Worm (Caenorhabditis elegans) whole organism, L4 larva: ENCODE results near the gene fbxc-23.

Source experiments
- D1046.2 ChIP-seq: fragments of 200-800 bp; sonication (Bioruptor generic); IDR thresholded peaks from 2 replicates; pipeline ENCODE4 v1.3.6; 2022; ENCODE audit warnings: missing genetic modification characterization, missing compliant biosample characterization
- R02D3.7 ChIP-seq: fragments of 150-350 bp; sonication (generic microtip); optimal IDR thresholded peaks from 3 replicates; lab custom pipeline; 2014; ENCODE audit warnings: missing biosample characterization, missing genetic modification characterization
- ZK337.2 ChIP-seq: fragments of 200-800 bp; sonication (Bioruptor generic); IDR thresholded peaks from 2 replicates; pipeline ENCODE4 v1.3.6; 2022; ENCODE audit warnings: missing genetic modification reagents, missing genetic modification characterization, missing compliant biosample characterization
- aha-1 ChIP-seq: fragments of 150-350 bp; peaks from one replicate; lab custom pipeline; 2014; ENCODE audit warnings: missing biosample characterization, missing genetic modification characterization
- ceh-62 ChIP-seq: sonication (generic microtip); optimal IDR thresholded peaks from 2 replicates; lab custom pipeline; 2017; ENCODE audit warnings: missing biosample characterization, missing genetic modification characterization
- ceh-82 ChIP-seq: sonication (generic microtip); optimal IDR thresholded peaks from 2 replicates; lab custom pipeline; 2017; ENCODE audit warnings: missing biosample characterization, missing genetic modification characterization
- ctbp-1 ChIP-seq: fragments of 200-800 bp; sonication (Bioruptor generic); IDR thresholded peaks from 2 replicates; pipeline ENCODE4 v1.3.6; 2022; ENCODE audit warnings: missing genetic modification reagents, missing genetic modification characterization, missing compliant biosample characterization
- daf-12 ChIP-seq: fragments of 150-350 bp; optimal IDR thresholded peaks from 2 replicates; lab custom pipeline; 2014; ENCODE audit warnings: missing biosample characterization, missing genetic modification reagents, missing genetic modification characterization
- daf-16 ChIP-seq, 3 experiments: sonication (generic microtip); optimal IDR thresholded peaks; 2 replicates each; lab custom pipeline; 2016 to 2017; ENCODE audit warnings: missing genetic modification characterization in 3 of 3, missing genetic modification reagents in 3 of 3, mild to moderate bottlenecking in 2 of 3, missing compliant biosample characterization in 2 of 3, missing biosample characterization in 1 of 3, moderate library complexity in 1 of 3
- dmd-8 ChIP-seq: fragments of 200-800 bp; sonication (Bioruptor generic); IDR thresholded peaks from 2 replicates; pipeline ENCODE4 v1.3.6; 2022; ENCODE audit warnings: missing genetic modification characterization, missing compliant biosample characterization
- dmd-9 ChIP-seq: fragments of 200-800 bp; sonication (Bioruptor generic); IDR thresholded peaks from 2 replicates; pipeline ENCODE4 v1.3.6; 2022; ENCODE audit warnings: missing genetic modification reagents, missing genetic modification characterization, missing compliant biosample characterization
- dpl-1 ChIP-seq: fragments of 150-350 bp; optimal IDR thresholded peaks from 2 replicates; lab custom pipeline; 2014; ENCODE audit warnings: missing biosample characterization, missing genetic modification reagents, missing genetic modification characterization
- duxl-1 ChIP-seq: sonication (generic microtip); optimal IDR thresholded peaks from 2 replicates; lab custom pipeline; 2016; ENCODE audit warnings: mild to moderate bottlenecking, missing genetic modification characterization, moderate library complexity, missing compliant biosample characterization; ENCODE audit not compliant: poor library complexity
- dve-1 ChIP-seq: sonication (generic microtip); optimal IDR thresholded peaks from 2 replicates; lab custom pipeline; 2017; ENCODE audit warnings: antibody characterized with exemption, mild to moderate bottlenecking, missing genetic modification characterization, missing compliant biosample characterization; ENCODE audit not compliant: insufficient read depth
- hlh-11 ChIP-seq: fragments of 200-800 bp; sonication (Bioruptor generic); optimal IDR thresholded peaks from 2 replicates; lab custom pipeline; 2018; ENCODE audit warnings: mild to moderate bottlenecking, missing genetic modification characterization, missing compliant biosample characterization
- lim-7 ChIP-seq: fragments of 200-800 bp; sonication (Bioruptor generic); IDR thresholded peaks from 2 replicates; pipeline ENCODE4 v1.3.6; 2022; ENCODE audit warnings: missing genetic modification characterization, missing compliant biosample characterization
- lin-1 ChIP-seq: fragments of 200-800 bp; sonication (Bioruptor generic); IDR thresholded peaks from 2 replicates; pipeline ENCODE4 v1.3.6; 2022; ENCODE audit warnings: missing genetic modification reagents, missing genetic modification characterization, missing compliant biosample characterization
- lin-39 ChIP-seq: fragments of 150-350 bp; optimal IDR thresholded peaks from 2 replicates; lab custom pipeline; 2014; ENCODE audit warnings: missing biosample characterization, missing genetic modification reagents, missing genetic modification characterization
- lsy-2 ChIP-seq, 2 experiments: fragments of 150-350 bp in 1 of 2; sonication (generic microtip) in 1 of 2; optimal IDR thresholded peaks; 2 replicates each; lab custom pipeline; 2014 to 2017; ENCODE audit warnings: missing biosample characterization in 2 of 2, missing genetic modification characterization in 2 of 2
- madf-5 ChIP-seq, 2 experiments: fragments of 200-800 bp; sonication (Bioruptor generic); IDR thresholded peaks; 2 replicates each; pipeline ENCODE4 v1.3.6; 2022; ENCODE audit warnings: missing compliant biosample characterization in 2 of 2, missing genetic modification characterization in 2 of 2
- mdl-1 ChIP-seq, 2 experiments: fragments of 150-350 bp in 1 of 2; sonication (generic microtip) in 1 of 2; optimal IDR thresholded peaks; 2 replicates each; lab custom pipeline; 2014 to 2017; ENCODE audit warnings: missing biosample characterization in 2 of 2, missing genetic modification characterization in 2 of 2
- mes-2 ChIP-seq: sonication (generic microtip); optimal IDR thresholded peaks from 2 replicates; lab custom pipeline; 2016; ENCODE audit warnings: missing genotype, mild to moderate bottlenecking, missing genetic modification characterization, missing compliant biosample characterization; ENCODE audit not compliant: poor library complexity, severe bottlenecking
- mxl-3 ChIP-seq: fragments of 200-800 bp; sonication (Bioruptor generic); optimal IDR thresholded peaks from 2 replicates; lab custom pipeline; 2018; ENCODE audit warnings: mild to moderate bottlenecking, missing genetic modification characterization, missing compliant biosample characterization
- nhr-10 ChIP-seq: fragments of 150-350 bp; optimal IDR thresholded peaks from 2 replicates; lab custom pipeline; 2014; ENCODE audit warnings: missing biosample characterization, missing genetic modification characterization
- nhr-111 ChIP-seq: fragments of 200-800 bp; sonication (Bioruptor generic); optimal IDR thresholded peaks from 2 replicates; lab custom pipeline; 2018; ENCODE audit warnings: mild to moderate bottlenecking, missing genetic modification characterization, missing compliant biosample characterization
- nhr-237 ChIP-seq: sonication (generic microtip); optimal IDR thresholded peaks from 2 replicates; lab custom pipeline; 2017; ENCODE audit warnings: missing biosample characterization, missing genetic modification characterization
- nhr-41 ChIP-seq: fragments of 200-800 bp; sonication (Bioruptor generic); IDR thresholded peaks from 2 replicates; pipeline ENCODE4 v1.3.6; 2022; ENCODE audit warnings: missing genetic modification reagents, missing genetic modification characterization, missing compliant biosample characterization
- nhr-48 ChIP-seq: sonication (generic microtip); optimal IDR thresholded peaks from 2 replicates; lab custom pipeline; 2016; ENCODE audit warnings: mild to moderate bottlenecking, missing genetic modification characterization, missing compliant biosample characterization
- nhr-6 ChIP-seq: fragments of 150-350 bp; optimal IDR thresholded peaks from 2 replicates; lab custom pipeline; 2014; ENCODE audit warnings: missing biosample characterization, missing genetic modification characterization
- pha-4 ChIP-seq, 2 experiments: fragments of 150-350 bp in 1 of 2; fragments of 200-800 bp in 1 of 2; sonication (Bioruptor generic) in 1 of 2; IDR thresholded peaks in 1 of 2; optimal IDR thresholded peaks in 1 of 2; 2 replicates each; pipeline versions ENCODE4 v1.3.6 to Lab custom; 2014 to 2022; ENCODE audit warnings: missing genetic modification characterization in 2 of 2, missing genetic modification reagents in 2 of 2, missing biosample characterization in 1 of 2, missing compliant biosample characterization in 1 of 2
- rbr-2 ChIP-seq: sonication (generic microtip); optimal IDR thresholded peaks from 2 replicates; lab custom pipeline; 2016; ENCODE audit warnings: missing genotype, missing genetic modification characterization, missing compliant biosample characterization
- snpc-1.2 ChIP-seq: fragments of 200-800 bp; sonication (Bioruptor generic); IDR thresholded peaks from 2 replicates; pipeline ENCODE4 v1.3.6; 2022; ENCODE audit warnings: missing genetic modification reagents, missing genetic modification characterization, missing compliant biosample characterization
- snpc-4 ChIP-seq: fragments of 150-350 bp; optimal IDR thresholded peaks from 2 replicates; lab custom pipeline; 2014; ENCODE audit warnings: missing biosample characterization, missing genetic modification characterization
- tag-97 ChIP-seq: fragments of 200-800 bp; sonication (Bioruptor generic); IDR thresholded peaks from 2 replicates; pipeline ENCODE4 v1.3.6; 2022; ENCODE audit warnings: missing genetic modification characterization, missing compliant biosample characterization
- tra-1 ChIP-seq: fragments of 200-800 bp; sonication (Bioruptor generic); IDR thresholded peaks from 2 replicates; pipeline ENCODE4 v1.3.6; 2022; ENCODE audit warnings: missing genetic modification reagents, missing genetic modification characterization, missing compliant biosample characterization
- unc-39 ChIP-seq: sonication (generic microtip); optimal IDR thresholded peaks from 2 replicates; lab custom pipeline; 2017; ENCODE audit warnings: missing biosample characterization, missing genetic modification characterization
- vab-7 ChIP-seq: fragments of 200-800 bp; sonication (Bioruptor generic); IDR thresholded peaks from 2 replicates; pipeline ENCODE4 v1.3.6; 2022; ENCODE audit warnings: missing genetic modification reagents, missing genetic modification characterization, missing compliant biosample characterization
- zip-2 ChIP-seq: fragments of 150-350 bp; optimal IDR thresholded peaks from 2 replicates; lab custom pipeline; 2014; ENCODE audit warnings: missing biosample characterization, missing genetic modification characterization

fbxc-23 gene

ce11 chrII:13609655-13610054 lies 13.3 kb upstream of the fbxc-23 start, which contains the start of gene gst-20 (continued):
- TF ChIP-seq nhr-41 (GFP tag; lab: Robert Waterston, UW) (no peak), ceh-82 (tag; lab: Kevin White, UChicago) (no peak), snpc-1.2 (GFP tag; lab: Robert Waterston, UW) (no peak), ceh-62 (tag; lab: Kevin White, UChicago) (no peak), lim-7 (no peak), lin-39 (tag; lab: Kevin White, UChicago) (no peak), mes-2 (tag; lab: Kevin White, UChicago) (no peak), nhr-48 (tag; lab: Kevin White, UChicago) (peak; percentile 53), nhr-6 (tag; lab: Kevin White, UChicago) (peak; percentile 22), zip-2 (tag; lab: Kevin White, UChicago) (no peak), madf-5 (GFP tag; IDR thresholded peaks at IDR 0.05; lab: Robert Waterston, UW) (no peak), nhr-111 (GFP tag; lab: Kevin White, UChicago) (no peak), lsy-2 (tag; optimal IDR thresholded peaks at IDR 0.05; lab: Kevin White, UChicago) (peak in 1 of 2 experiments; percentile 18), ctbp-1 (GFP tag; lab: Robert Waterston, UW) (no peak), tag-97 (GFP tag; lab: Robert Waterston, UW) (no peak), dpl-1 (GFP tag; lab: Kevin White, UChicago) (peak; percentile 32), ZK337.2 (GFP tag; lab: Robert Waterston, UW) (no peak), dve-1 (tag; lab: Kevin White, UChicago) (peak; percentile 75), hlh-11 (tag; lab: Kevin White, UChicago) (peak; percentile 78), vab-7 (no peak), daf-16 (GFP tag; optimal IDR thresholded peaks at IDR 0.05; lab: Kevin White, UChicago) (no peak), daf-16 (tag; optimal IDR thresholded peaks at IDR 0.05; lab: Kevin White, UChicago) (peak; percentile 84), D1046.2 (GFP tag; lab: Robert Waterston, UW) (no peak), mxl-3 (GFP tag; lab: Kevin White, UChicago) (peak; percentile 100), tra-1 (GFP tag; lab: Robert Waterston, UW) (no peak)

ce11 chrII:13600904-13601303 lies 4.5 kb upstream of the fbxc-23 start, which contains the start of gene csp-1:
TSS of gene csp-1 (plus strand) at chrII:13601204.
- TF ChIP-seq dmd-8 (GFP tag; lab: Robert Waterston, UW), result no peak
- TF ChIP-seq snpc-4 (tag; lab: Kevin White, UChicago), result no peak
- TF ChIP-seq nhr-10 (tag; lab: Kevin White, UChicago), result no peak
- no peak for TF ChIP-seq R02D3.7 (tag; lab: Kevin White, UChicago)

ce11 chrII:13595279-13595678 lies 1.1 kb downstream of the fbxc-23 start:
- TF ChIP-seq aha-1 (tag; lab: Kevin White, UChicago), result peak; percentile 96
- TF ChIP-seq lim-7, result no peak

- no peak for TF ChIP-seq hlh-11 (tag; lab: Kevin White, UChicago)
- no peak for TF ChIP-seq rbr-2
- TF ChIP-seq lin-39 (tag; lab: Kevin White, UChicago), result no peak
- no peak for TF ChIP-seq daf-12 (tag; lab: Kevin White, UChicago)
- no peak for TF ChIP-seq mdl-1 (tag; optimal IDR thresholded peaks at IDR 0.05; lab: Kevin White, UChicago)
- TF ChIP-seq nhr-237, result no peak
- no peak for TF ChIP-seq lin-1 (GFP tag; lab: Robert Waterston, UW)
- TF ChIP-seq lsy-2 (tag; optimal IDR thresholded peaks at IDR 0.05; lab: Kevin White, UChicago), result no peak
- no peak for TF ChIP-seq unc-39 (tag; lab: Kevin White, UChicago)
- TF ChIP-seq dmd-9 (GFP tag; lab: Robert Waterston, UW), result no peak
- TF ChIP-seq duxl-1, result no peak
- no peak for TF ChIP-seq ceh-82 (tag; lab: Kevin White, UChicago)
- no peak for TF ChIP-seq pha-4 (GFP tag; IDR thresholded peaks at IDR 0.05; lab: Robert Waterston, UW)
- no peak for TF ChIP-seq pha-4 (tag; optimal IDR thresholded peaks at IDR 0.05; lab: Kevin White, UChicago)
Measured at ce11 chrII:13593659-13594221, 2.6 kb downstream of the fbxc-23 start, which contains the start of gene clec-146. TSS of gene clec-146 (minus strand) at chrII:13593774.
